Worm (Caenorhabditis elegans): ENCODE data around the gene F42G4.2.

DNA sequence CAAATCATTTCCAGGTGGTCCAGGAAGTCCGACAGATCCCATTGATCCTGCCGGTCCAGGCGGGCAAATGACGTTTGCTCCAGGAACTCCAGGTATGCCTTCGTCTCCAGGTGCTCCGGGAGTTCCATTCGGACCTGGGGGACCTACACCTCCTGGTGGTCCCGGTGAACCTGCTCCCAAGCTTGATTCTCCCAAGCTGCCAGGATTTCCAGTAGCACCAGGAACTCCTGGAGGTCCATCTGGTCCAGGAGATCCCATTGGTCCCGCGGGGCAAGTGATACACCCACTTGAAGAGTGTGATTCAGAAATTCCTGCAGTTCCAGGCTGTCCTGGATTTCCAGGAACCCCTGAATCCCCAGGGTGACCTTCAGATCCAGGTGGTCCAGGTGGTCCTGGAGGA is 48.6 kb downstream of the F42G4.2 start:
- TF ChIP-seq fos-1 (tag; optimal IDR thresholded peaks at IDR 0.05) (no peak), nhr-237 (tag; optimal IDR thresholded peaks at IDR 0.05) (no peak), ceh-82 (tag; optimal IDR thresholded peaks at IDR 0.05) (no peak), ceh-16 (tag; optimal IDR thresholded peaks at IDR 0.05) (no peak)
